Worm (Caenorhabditis elegans) whole organism, midembryonic: ENCODE results near the gene mrpl-32.

Experiments used
- T22C8.4 ChIP-seq: fragments of 200-800 bp; sonication (Bioruptor generic); IDR thresholded peaks from 2 replicates; pipeline ENCODE4 v1.3.6; 2022; ENCODE audit warnings: missing genetic modification characterization, missing compliant biosample characterization
- cog-1 ChIP-seq: sonication (generic microtip); optimal IDR thresholded peaks from 2 replicates; lab custom pipeline; 2016; ENCODE audit warnings: missing genetic modification characterization, missing compliant biosample characterization
- flt-1 ChIP-seq: fragments of 200-800 bp; sonication (Bioruptor generic); IDR thresholded peaks from 2 replicates; pipeline ENCODE4 v1.3.6; 2022; ENCODE audit warnings: missing genetic modification characterization, missing compliant biosample characterization
- klf-2 ChIP-seq: fragments of 200-800 bp; sonication (Bioruptor generic); conservative IDR thresholded peaks from 2 replicates; pipeline ENCODE4 v1.3.6; 2022; ENCODE audit warnings: missing genetic modification reagents, missing genetic modification characterization, missing compliant biosample characterization
- med-1 ChIP-seq: sonication (generic microtip); optimal IDR thresholded peaks from 2 replicates; lab custom pipeline; 2017; ENCODE audit warnings: missing genetic modification characterization, mild to moderate bottlenecking, missing compliant biosample characterization, antibody characterized with exemption, missing genetic modification reagents; ENCODE audit not compliant: insufficient read depth
- ref-1 ChIP-seq: fragments of 200-800 bp; sonication (Bioruptor generic); conservative IDR thresholded peaks from 2 replicates; pipeline ENCODE4 v1.3.6; 2022; ENCODE audit warnings: missing genetic modification reagents, missing genetic modification characterization, missing compliant biosample characterization
- tab-1 ChIP-seq: fragments of 200-800 bp; sonication (Bioruptor generic); IDR thresholded peaks from 2 replicates; pipeline ENCODE4 v1.3.6; 2022; ENCODE audit warnings: missing genetic modification characterization, missing compliant biosample characterization
- ztf-23 ChIP-seq: fragments of 200-800 bp; sonication (Bioruptor generic); IDR thresholded peaks from 2 replicates; pipeline ENCODE4 v1.3.6; 2022; ENCODE audit warnings: missing genetic modification reagents, missing genetic modification characterization, missing compliant biosample characterization
- ztf-29 ChIP-seq: fragments of 200-800 bp; sonication (Bioruptor generic); IDR thresholded peaks from 2 replicates; pipeline ENCODE4 v1.3.6; 2022; ENCODE audit warnings: missing genetic modification reagents, missing genetic modification characterization, missing compliant biosample characterization

mrpl-32 gene

ce11 chrIII:8451181-8451580 lies 1.6 kb downstream of the mrpl-32 start:
- TF ChIP-seq ztf-23 (GFP tag; lab: Robert Waterston, UW) (no peak), med-1 (GFP tag; lab: Kevin White, UChicago) (no peak), ref-1 (GFP tag; lab: Robert Waterston, UW) (no peak), tab-1 (GFP tag; lab: Robert Waterston, UW) (no peak), flt-1 (GFP tag; lab: Robert Waterston, UW) (no peak), ztf-29 (GFP tag; lab: Robert Waterston, UW) (no peak), T22C8.4 (no peak), klf-2 (GFP tag; lab: Robert Waterston, UW) (no peak), cog-1 (no peak)

DNA sequence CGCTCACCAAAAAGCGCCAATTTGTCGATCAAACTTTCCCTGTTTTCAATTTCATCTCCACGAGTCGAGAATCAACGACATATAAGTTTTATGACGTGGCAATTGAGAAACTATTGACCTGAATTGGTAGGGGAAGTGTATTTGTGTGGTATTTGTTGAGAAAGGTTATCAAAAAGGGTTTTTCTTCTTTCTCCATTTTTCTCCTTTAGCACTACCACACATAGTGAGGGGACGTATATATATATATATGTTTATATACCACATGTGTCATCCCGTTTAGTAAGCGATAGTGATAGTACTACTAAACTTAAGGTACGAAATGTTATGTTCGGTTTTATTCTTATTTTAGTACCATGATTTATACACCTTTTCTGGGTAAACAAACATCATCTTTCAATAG lies 8.0 kb downstream of the mrpl-32 start:
- TF ChIP-seq cog-1 (no peak), T22C8.4 (no peak), klf-2 (GFP tag; lab: Robert Waterston, UW) (no peak), flt-1 (GFP tag; lab: Robert Waterston, UW) (no peak), ztf-23 (GFP tag; lab: Robert Waterston, UW) (no peak), tab-1 (GFP tag; lab: Robert Waterston, UW) (no peak), ztf-29 (GFP tag; lab: Robert Waterston, UW) (no peak), med-1 (GFP tag; lab: Kevin White, UChicago) (no peak), ref-1 (GFP tag; lab: Robert Waterston, UW) (no peak)

ce11 chrIII:8461410-8461809 lies 11.9 kb downstream of the mrpl-32 start:
- TF ChIP-seq flt-1 (GFP tag; lab: Robert Waterston, UW) (no peak), med-1 (GFP tag; lab: Kevin White, UChicago) (no peak), ztf-23 (GFP tag; lab: Robert Waterston, UW) (no peak), klf-2 (GFP tag; lab: Robert Waterston, UW) (no peak), cog-1 (no peak), tab-1 (GFP tag; lab: Robert Waterston, UW) (no peak), ref-1 (GFP tag; lab: Robert Waterston, UW) (no peak), ztf-29 (GFP tag; lab: Robert Waterston, UW) (no peak), T22C8.4 (no peak)

- no peak for TF ChIP-seq klf-2 (GFP tag; lab: Robert Waterston, UW)
- no peak for TF ChIP-seq ztf-23 (GFP tag; lab: Robert Waterston, UW)
- no peak for TF ChIP-seq med-1 (GFP tag; lab: Kevin White, UChicago)
- TF ChIP-seq ztf-29 (GFP tag; lab: Robert Waterston, UW): no peak
- TF ChIP-seq cog-1: no peak
- TF ChIP-seq T22C8.4: no peak
- TF ChIP-seq flt-1 (GFP tag; lab: Robert Waterston, UW): no peak
- no peak for TF ChIP-seq ref-1 (GFP tag; lab: Robert Waterston, UW)
- TF ChIP-seq tab-1 (GFP tag; lab: Robert Waterston, UW): no peak
Measured at ce11 chrIII:8466735-8467134, 17.2 kb downstream of the mrpl-32 start, which contains the start of gene mig-39. Gene mig-39, plus strand, starts transcription at chrIII:8467035.

ce11 chrIII:8467520-8467919 lies 18.0 kb downstream of the mrpl-32 start:
- TF ChIP-seq med-1 (GFP tag; lab: Kevin White, UChicago) (no peak), ztf-29 (GFP tag; lab: Robert Waterston, UW) (no peak), flt-1 (GFP tag; lab: Robert Waterston, UW) (no peak), ztf-23 (GFP tag; lab: Robert Waterston, UW) (no peak), tab-1 (GFP tag; lab: Robert Waterston, UW) (no peak)

DNA sequence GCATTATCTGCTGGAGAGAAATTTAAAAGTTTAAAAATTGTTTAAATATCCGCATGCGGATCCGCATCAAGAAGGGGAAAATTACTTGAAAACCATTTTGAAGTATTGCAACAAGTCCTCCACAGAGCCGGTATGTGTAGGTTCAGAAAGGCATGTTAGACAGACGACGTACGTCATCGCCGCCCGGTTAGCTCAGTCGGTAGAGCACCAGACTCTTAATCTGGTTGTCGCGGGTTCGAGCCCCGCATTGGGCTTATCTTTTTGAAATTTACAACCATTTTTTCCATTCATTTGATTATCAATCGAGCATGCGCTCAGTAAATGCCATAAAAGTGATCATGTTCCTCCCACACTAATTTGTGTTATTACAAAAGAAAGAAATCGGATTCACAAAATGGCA lies 23.7 kb downstream of the mrpl-32 start:
- no peak for TF ChIP-seq ref-1 (GFP tag; lab: Robert Waterston, UW)
- TF ChIP-seq ztf-29 (GFP tag; lab: Robert Waterston, UW): no peak
- no peak for TF ChIP-seq T22C8.4
- no peak for TF ChIP-seq klf-2 (GFP tag; lab: Robert Waterston, UW)
- no peak for TF ChIP-seq med-1 (GFP tag; lab: Kevin White, UChicago)
- no peak for TF ChIP-seq tab-1 (GFP tag; lab: Robert Waterston, UW)
- TF ChIP-seq cog-1: no peak
- no peak for TF ChIP-seq ztf-23 (GFP tag; lab: Robert Waterston, UW)
- no peak for TF ChIP-seq flt-1 (GFP tag; lab: Robert Waterston, UW)

DNA sequence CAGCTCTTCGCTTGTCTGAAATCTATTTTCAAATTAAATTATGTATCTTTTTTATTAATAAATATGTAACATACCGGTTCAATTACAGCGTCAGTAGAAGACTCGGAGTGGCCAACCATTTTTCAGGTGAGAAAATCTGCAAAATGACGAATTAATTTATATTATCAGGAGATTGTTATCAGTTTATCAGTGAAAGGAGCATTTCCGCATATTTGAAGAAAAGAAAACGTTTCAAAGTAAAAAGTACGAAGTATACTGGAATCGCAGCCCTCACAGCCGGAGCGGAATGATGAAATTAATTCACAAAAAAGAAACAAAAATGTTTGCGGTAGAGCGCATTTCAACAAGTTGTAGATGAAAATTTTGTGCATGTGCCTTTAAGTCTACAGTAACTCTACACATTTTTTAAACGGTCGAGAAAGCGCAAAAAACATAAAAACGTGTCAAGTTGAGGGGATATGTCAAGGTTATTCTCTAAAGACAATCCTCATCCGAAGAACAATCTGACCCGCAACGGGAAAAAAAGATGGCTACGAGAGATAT lies 29.8 kb downstream of the mrpl-32 start:
- no peak for TF ChIP-seq med-1 (GFP tag; lab: Kevin White, UChicago)
- TF ChIP-seq cog-1: no peak
- TF ChIP-seq tab-1 (GFP tag; lab: Robert Waterston, UW): no peak
- TF ChIP-seq T22C8.4: no peak
- TF ChIP-seq ztf-23 (GFP tag; lab: Robert Waterston, UW): no peak
- no peak for TF ChIP-seq klf-2 (GFP tag; lab: Robert Waterston, UW)
- TF ChIP-seq ref-1 (GFP tag; lab: Robert Waterston, UW): no peak
- no peak for TF ChIP-seq flt-1 (GFP tag; lab: Robert Waterston, UW)
- TF ChIP-seq ztf-29 (GFP tag; lab: Robert Waterston, UW): no peak

DNA sequence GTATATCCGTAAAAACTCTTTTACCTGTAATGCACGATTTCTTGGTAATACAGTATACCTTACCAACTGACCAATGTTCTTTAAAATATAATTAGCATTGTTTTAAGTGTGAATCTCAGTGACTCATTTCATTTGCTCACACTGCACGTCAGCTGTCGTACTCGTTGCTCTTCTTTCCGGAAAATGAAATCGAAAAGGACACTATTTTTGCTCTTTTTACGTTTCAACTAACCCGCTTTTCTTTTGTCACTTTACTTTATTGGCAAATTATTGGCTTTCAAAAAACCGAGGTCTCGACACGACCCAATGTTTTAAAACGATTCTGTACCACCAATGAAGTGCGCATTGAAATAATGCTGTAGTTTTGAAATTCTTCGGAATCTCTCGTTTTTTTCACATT lies 30.8 kb downstream of the mrpl-32 start, which contains the start of gene F42H10.6:
F42H10.6 (minus strand) TSS at position 101 of the 400 bp plus-strand sequence.
- no peak for TF ChIP-seq flt-1 (GFP tag; lab: Robert Waterston, UW)
- no peak for TF ChIP-seq T22C8.4
- TF ChIP-seq med-1 (GFP tag; lab: Kevin White, UChicago): no peak
- TF ChIP-seq ref-1 (GFP tag; lab: Robert Waterston, UW): no peak

ce11 chrIII:8483853-8484252 lies 34.3 kb downstream of the mrpl-32 start, which contains the start of gene F42H10.3:
Gene F42H10.3, plus strand, starts transcription at chrIII:8484153.
- TF ChIP-seq T22C8.4 (no peak), ztf-23 (GFP tag; lab: Robert Waterston, UW) (no peak), ztf-29 (GFP tag; lab: Robert Waterston, UW) (no peak), cog-1 (no peak), med-1 (GFP tag; lab: Kevin White, UChicago) (no peak), klf-2 (GFP tag; lab: Robert Waterston, UW) (no peak), tab-1 (GFP tag; lab: Robert Waterston, UW) (no peak), ref-1 (GFP tag; lab: Robert Waterston, UW) (no peak)
